Fruit fly (Drosophila melanogaster) whole organism, embryonic: ENCODE data around the gene Spt3.

Source experiments
- Adf1 ChIP-seq: fragments of 200-800 bp; sonication (Bioruptor generic); IDR thresholded peaks from 2 replicates; pipeline ENCODE4 v1.3.6; 2022; ENCODE audit warnings: missing biosample characterization, missing genetic modification characterization
- Aef1 ChIP-seq: fragments of 200-800 bp; sonication (Bioruptor generic); IDR thresholded peaks from 3 replicates; pipeline ENCODE4 v1.3.6; 2022; ENCODE audit warnings: missing biosample characterization, missing genetic modification characterization
- CG10543 ChIP-seq: fragments of 200-800 bp; sonication (Bioruptor generic); optimal IDR thresholded peaks from 3 replicates; lab custom pipeline; 2017; ENCODE audit warnings: missing biosample characterization, mild to moderate bottlenecking, missing genetic modification characterization, moderate library complexity
- CG11085 ChIP-seq: fragments of 200-800 bp; sonication (Bioruptor generic); IDR thresholded peaks from 2 replicates; pipeline ENCODE4 v1.3.6; 2022; ENCODE audit warnings: missing biosample characterization, missing genetic modification characterization
- CG11093 ChIP-seq: fragments of 200-800 bp; sonication (Bioruptor generic); IDR thresholded peaks from 3 replicates; pipeline ENCODE4 v1.3.6; 2022; ENCODE audit warnings: missing biosample characterization, missing genetic modification characterization
- CG11398 ChIP-seq: fragments of 200-800 bp; sonication (Bioruptor generic); optimal IDR thresholded peaks from 2 replicates; lab custom pipeline; 2016; ENCODE audit warnings: missing biosample characterization, missing genetic modification characterization
- CG12659 ChIP-seq: fragments of 200-800 bp; sonication (Bioruptor generic); optimal IDR thresholded peaks from 3 replicates; lab custom pipeline; 2017; ENCODE audit warnings: mild to moderate bottlenecking, missing biosample characterization, missing genetic modification reagents, missing genetic modification characterization
- CG13287 ChIP-seq: fragments of 200-800 bp; sonication (Bioruptor generic); IDR thresholded peaks from 2 replicates; pipeline ENCODE4 v1.3.6; 2022; ENCODE audit warnings: missing biosample characterization, missing genetic modification characterization; ENCODE audit not compliant: partially characterized antibody
- CG13424 ChIP-seq: fragments of 200-800 bp; sonication (Bioruptor generic); optimal IDR thresholded peaks from 2 replicates; lab custom pipeline; 2019; ENCODE audit warnings: missing biosample characterization, mild to moderate bottlenecking, missing genetic modification characterization, moderate library complexity
- CG13775 ChIP-seq: fragments of 200-800 bp; sonication (Bioruptor generic); optimal IDR thresholded peaks from 3 replicates; lab custom pipeline; 2017; ENCODE audit warnings: missing biosample characterization, mild to moderate bottlenecking, missing genetic modification characterization
- CG14050 ChIP-seq: fragments of 200-800 bp; sonication (Bioruptor generic); IDR thresholded peaks from 3 replicates; pipeline ENCODE4 v1.3.6; 2022; ENCODE audit warnings: missing biosample characterization, missing genetic modification characterization
- CG1647 ChIP-seq: fragments of 200-800 bp; sonication (Bioruptor generic); optimal IDR thresholded peaks from 3 replicates; lab custom pipeline; 2016; ENCODE audit warnings: missing biosample characterization, missing genetic modification characterization
- CG16815 ChIP-seq: fragments of 200-800 bp; sonication (Bioruptor generic); optimal IDR thresholded peaks from 3 replicates; lab custom pipeline; 2017; ENCODE audit warnings: missing biosample characterization, mild to moderate bottlenecking, missing genetic modification characterization
- CG17612 ChIP-seq: fragments of 200-800 bp; sonication (Bioruptor generic); IDR thresholded peaks from 2 replicates; pipeline ENCODE4 v1.3.6; 2022; ENCODE audit warnings: missing biosample characterization, missing genetic modification characterization
- CG17802 ChIP-seq: fragments of 200-800 bp; sonication (Bioruptor generic); optimal IDR thresholded peaks from 2 replicates; lab custom pipeline; 2018; ENCODE audit warnings: missing biosample characterization, mild to moderate bottlenecking, missing genetic modification characterization, moderate library complexity
- CG18764 ChIP-seq: fragments of 200-800 bp; sonication (Bioruptor generic); optimal IDR thresholded peaks from 3 replicates; lab custom pipeline; 2016; ENCODE audit warnings: missing biosample characterization, missing genetic modification characterization
- CG2712 ChIP-seq: fragments of 200-800 bp; optimal IDR thresholded peaks from 3 replicates; lab custom pipeline; 2019; ENCODE audit warnings: missing biosample characterization, mild to moderate bottlenecking, missing genetic modification characterization, moderate library complexity
- CG31388 ChIP-seq: fragments of 200-800 bp; sonication (Bioruptor generic); optimal IDR thresholded peaks from 2 replicates; lab custom pipeline; 2016; ENCODE audit warnings: missing biosample characterization, missing genetic modification characterization
- CG3163 ChIP-seq: fragments of 200-800 bp; sonication (Bioruptor generic); optimal IDR thresholded peaks from 3 replicates; lab custom pipeline; 2016; ENCODE audit warnings: missing biosample characterization, missing genetic modification characterization
- CG34224 ChIP-seq: fragments of 200-800 bp; sonication (Bioruptor generic); IDR thresholded peaks from 3 replicates; pipeline ENCODE4 v1.3.6; 2022; ENCODE audit warnings: missing biosample characterization, missing genetic modification characterization; ENCODE audit not compliant: partially characterized antibody
- CG5245 ChIP-seq: fragments of 200-800 bp; sonication (Bioruptor generic); optimal IDR thresholded peaks from 3 replicates; lab custom pipeline; 2016; ENCODE audit warnings: missing biosample characterization, missing genetic modification characterization
- CG6689 ChIP-seq: fragments of 200-800 bp; sonication (Bioruptor generic); IDR thresholded peaks from 2 replicates; pipeline ENCODE4 v1.3.6; 2022; ENCODE audit warnings: missing biosample characterization, missing genetic modification characterization
- CG6791 ChIP-seq: fragments of 200-800 bp; sonication (Bioruptor generic); IDR thresholded peaks from 3 replicates; pipeline ENCODE4 v1.3.6; 2022; ENCODE audit warnings: missing biosample characterization, missing genetic modification characterization; ENCODE audit not compliant: partially characterized antibody
- CG7928 ChIP-seq: fragments of 200-800 bp; sonication (Bioruptor generic); optimal IDR thresholded peaks from 2 replicates; lab custom pipeline; 2017; ENCODE audit warnings: missing biosample characterization, mild to moderate bottlenecking, missing genetic modification characterization
- CG8290 ChIP-seq, 3 experiments: fragments of 200-800 bp; sonication (Bioruptor generic); optimal IDR thresholded peaks; 2 replicates each; lab custom pipeline; 2016 to 2019; ENCODE audit warnings: missing biosample characterization in 3 of 3, missing genetic modification characterization in 3 of 3, mild to moderate bottlenecking in 2 of 3, moderate library complexity in 1 of 3
- Dref ChIP-seq: fragments of 200-800 bp; sonication (Bioruptor generic); IDR thresholded peaks from 2 replicates; pipeline ENCODE4 v1.3.6; 2022; ENCODE audit warnings: missing biosample characterization, missing genetic modification characterization
- Fer2 ChIP-seq: fragments of 200-800 bp; sonication (Bioruptor generic); optimal IDR thresholded peaks from 2 replicates; lab custom pipeline; 2018; ENCODE audit warnings: missing biosample characterization, mild to moderate bottlenecking, missing genetic modification characterization, moderate library complexity
- Hr3 ChIP-seq: fragments of 200-800 bp; sonication (Bioruptor generic); optimal IDR thresholded peaks from 3 replicates; lab custom pipeline; 2016; ENCODE audit warnings: missing biosample characterization, missing genetic modification characterization
- Nf-YB ChIP-seq: fragments of 200-800 bp; sonication (Bioruptor generic); optimal IDR thresholded peaks from 3 replicates; lab custom pipeline; 2019; ENCODE audit warnings: missing biosample characterization, mild to moderate bottlenecking, missing genetic modification characterization, moderate library complexity
- Scr ChIP-seq: fragments of 200-800 bp; sonication (Bioruptor generic); IDR thresholded peaks from 2 replicates; pipeline ENCODE4 v1.3.6; 2022; ENCODE audit warnings: missing biosample characterization, missing genetic modification characterization; ENCODE audit not compliant: partially characterized antibody
- Stat92E ChIP-seq, 3 experiments: fragments of >200 bp in 2 of 3; fragments of 200-800 bp in 1 of 3; sonication (Bioruptor generic) in 1 of 3; optimal IDR thresholded peaks; 2 replicates each; lab custom pipeline; 2017 to 2019; ENCODE audit warnings: missing biosample characterization in 3 of 3, missing genetic modification characterization in 3 of 3, mild to moderate bottlenecking in 1 of 3, moderate library complexity in 1 of 3
- abd-A ChIP-seq: fragments of 200-800 bp; sonication (Bioruptor generic); optimal IDR thresholded peaks from 3 replicates; lab custom pipeline; 2019; ENCODE audit warnings: missing biosample characterization, mild to moderate bottlenecking, missing genetic modification characterization, moderate library complexity
- bigmax ChIP-seq: fragments of 200-800 bp; sonication (Bioruptor generic); optimal IDR thresholded peaks from 2 replicates; lab custom pipeline; 2018; ENCODE audit warnings: missing biosample characterization, mild to moderate bottlenecking, missing genetic modification characterization
- chinmo ChIP-seq: fragments of 200-800 bp; sonication (Bioruptor generic); IDR thresholded peaks from 4 replicates; pipeline ENCODE4 v1.3.6; 2022; ENCODE audit warnings: missing biosample characterization, missing genetic modification characterization; ENCODE audit not compliant: partially characterized antibody
- chn ChIP-seq: fragments of 200-800 bp; sonication (Bioruptor generic); optimal IDR thresholded peaks from 2 replicates; lab custom pipeline; 2016; ENCODE audit warnings: missing biosample characterization, missing genetic modification characterization
- crp ChIP-seq, 2 experiments: fragments of 200-800 bp; sonication (Bioruptor generic); optimal IDR thresholded peaks; 2 replicates in 1 of 2; 3 replicates in 1 of 2; lab custom pipeline; 2017; ENCODE audit warnings: missing biosample characterization in 2 of 2, missing genetic modification characterization in 2 of 2, mild to moderate bottlenecking in 1 of 2, moderate library complexity in 1 of 2
- gcm ChIP-seq: fragments of 200-800 bp; sonication (Bioruptor generic); optimal IDR thresholded peaks from 2 replicates; lab custom pipeline; 2019; ENCODE audit warnings: missing biosample characterization, mild to moderate bottlenecking, missing genetic modification characterization, moderate library complexity
- gfzf ChIP-seq: fragments of 200-800 bp; sonication (Bioruptor generic); optimal IDR thresholded peaks from 2 replicates; lab custom pipeline; 2016; ENCODE audit warnings: missing biosample characterization, mild to moderate bottlenecking, missing genetic modification characterization, moderate library complexity
- gro ChIP-seq: fragments of 200-800 bp; sonication (Bioruptor generic); optimal IDR thresholded peaks from 2 replicates; lab custom pipeline; 2016; ENCODE audit warnings: missing biosample characterization, missing genetic modification characterization
- insv ChIP-seq, 2 experiments: fragments of 200-800 bp; sonication (Bioruptor generic); optimal IDR thresholded peaks; 3 replicates each; lab custom pipeline; 2016 to 2018; ENCODE audit warnings: missing biosample characterization in 2 of 2, missing genetic modification characterization in 2 of 2
- lab ChIP-seq: fragments of 200-800 bp; sonication (Bioruptor generic); optimal IDR thresholded peaks from 3 replicates; lab custom pipeline; 2017; ENCODE audit warnings: missing biosample characterization, missing genetic modification characterization, mild to moderate bottlenecking, moderate library complexity, missing genetic modification reagents
- lmd ChIP-seq: fragments of 200-800 bp; sonication (Bioruptor generic); IDR thresholded peaks from 2 replicates; pipeline ENCODE4 v1.3.6; 2022; ENCODE audit warnings: missing biosample characterization, missing genetic modification characterization
- slp2 ChIP-seq: fragments of 200-800 bp; sonication (Bioruptor generic); optimal IDR thresholded peaks from 2 replicates; lab custom pipeline; 2016; ENCODE audit warnings: missing biosample characterization, missing genetic modification characterization
- so ChIP-seq: fragments of 200-800 bp; sonication (Bioruptor generic); IDR thresholded peaks from 3 replicates; pipeline ENCODE4 v1.3.6; 2022; ENCODE audit warnings: missing biosample characterization, missing genetic modification characterization
- tll ChIP-seq, 2 experiments: fragments of 200-800 bp in 1 of 2; fragments of >200 bp in 1 of 2; sonication (Bioruptor generic) in 1 of 2; optimal IDR thresholded peaks; 2 replicates each; lab custom pipeline; 2017 to 2019; ENCODE audit warnings: missing biosample characterization in 2 of 2, missing genetic modification characterization in 2 of 2, mild to moderate bottlenecking in 1 of 2, moderate library complexity in 1 of 2
- trem ChIP-seq: fragments of 200-800 bp; optimal IDR thresholded peaks from 3 replicates; lab custom pipeline; 2019; ENCODE audit warnings: missing biosample characterization, mild to moderate bottlenecking, missing genetic modification characterization, moderate library complexity
- twi ChIP-seq: fragments of 200-800 bp; optimal IDR thresholded peaks from 2 replicates; lab custom pipeline; 2019; ENCODE audit warnings: missing biosample characterization, mild to moderate bottlenecking, missing genetic modification characterization, moderate library complexity
- wor ChIP-seq: fragments of 200-800 bp; sonication (Bioruptor generic); IDR thresholded peaks from 2 replicates; pipeline ENCODE4 v1.3.6; 2022; ENCODE audit warnings: missing biosample characterization, missing genetic modification characterization

Spt3 gene

dm6 chr3R:12010202-12010824 lies 6.6 kb upstream of the Spt3 start, which contains the start of the genes KLHL18 and GCC185 (continued):
- peak; percentile 68 for TF ChIP-seq CG12659
- peak; percentile 80 for TF ChIP-seq CG16815 (GFP tag; lab: Kevin White, UChicago)
- TF ChIP-seq CG11093: peak; percentile 66; the same call in 2 of the 3 replicates
- TF ChIP-seq chinmo (GFP tag; lab: Robert Waterston, UW): 0 out of 4 replicates have a peak, but pooled peaks have one; percentile 44
- TF ChIP-seq CG13287: peak; percentile 78
- TF ChIP-seq so (GFP tag; lab: Robert Waterston, UW): no peak
- peak; percentile 97 to 98 for TF ChIP-seq crp (GFP tag; optimal IDR thresholded peaks at IDR 0.05; lab: Kevin White, UChicago)
- peak; percentile 85 for TF ChIP-seq CG2712 (tag; lab: Kevin White, UChicago)
- TF ChIP-seq wor: no peak
- TF ChIP-seq Stat92E (GFP tag; optimal IDR thresholded peaks at IDR 0.05; lab: Kevin White, UChicago): no peak
- peak; percentile 38 for TF ChIP-seq CG31388
- peak; percentile 69 for TF ChIP-seq CG18764 (GFP tag; lab: Kevin White, UChicago)
- TF ChIP-seq CG34224 (GFP tag; lab: Robert Waterston, UW): peak; percentile 62; the same call in 1 of the 3 replicates
- peak; percentile 74 for TF ChIP-seq CG6791 (GFP tag; lab: Robert Waterston, UW)
- TF ChIP-seq CG6689 (GFP tag; lab: Robert Waterston, UW): peak; percentile 100
- peak; percentile 27 for TF ChIP-seq CG17802 (tag; lab: Kevin White, UChicago)
- peak; percentile 68 for TF ChIP-seq CG11085
- TF ChIP-seq CG3163 (GFP tag; lab: Kevin White, UChicago): no peak
- peak; percentile 67 for TF ChIP-seq CG8290 (GFP tag; optimal IDR thresholded peaks at IDR 0.05; lab: Kevin White, UChicago)
- no peak for TF ChIP-seq CG8290 (tag; optimal IDR thresholded peaks at IDR 0.05; lab: Kevin White, UChicago)
- no peak for TF ChIP-seq CG17612 (GFP tag; lab: Robert Waterston, UW)
- peak; percentile 69 for TF ChIP-seq Fer2
- TF ChIP-seq abd-A (tag; lab: Kevin White, UChicago): no peak
- peak; percentile 31 for TF ChIP-seq gfzf (GFP tag; lab: Kevin White, UChicago)
- TF ChIP-seq CG10543 (GFP tag; lab: Kevin White, UChicago): peak; percentile 75
- TF ChIP-seq CG13775 (GFP tag; lab: Kevin White, UChicago): peak; percentile 81
- TF ChIP-seq gro (GFP tag; lab: Kevin White, UChicago): peak; percentile 64
- peak in 1 of 2 experiments; percentile 85 for TF ChIP-seq insv (GFP tag; optimal IDR thresholded peaks at IDR 0.05; lab: Kevin White, UChicago)
- peak; percentile 51 for TF ChIP-seq CG5245 (GFP tag; lab: Kevin White, UChicago)
- peak; percentile 35; the same call in 1 of the 2 replicates for TF ChIP-seq Adf1 (GFP tag; lab: Robert Waterston, UW)
- TF ChIP-seq tll (GFP tag; optimal IDR thresholded peaks at IDR 0.05; lab: Kevin White, UChicago): peak; percentile 26 to 97
- peak; percentile 3 for TF ChIP-seq slp2
- peak; percentile 73 for TF ChIP-seq CG13424 (tag; lab: Kevin White, UChicago)
- TF ChIP-seq Aef1 (GFP tag; lab: Robert Waterston, UW): peak; percentile 82
- peak; percentile 22 for TF ChIP-seq CG7928 (GFP tag; lab: Kevin White, UChicago)
- TF ChIP-seq gcm (GFP tag; lab: Kevin White, UChicago): peak; percentile 16
- peak; percentile 83 for TF ChIP-seq trem (tag; lab: Kevin White, UChicago)
- peak; percentile 69 for TF ChIP-seq lab (GFP tag; lab: Kevin White, UChicago)
- peak; percentile 86 for TF ChIP-seq lmd (GFP tag; lab: Robert Waterston, UW)
- peak; percentile 58 for TF ChIP-seq chn (GFP tag; lab: Kevin White, UChicago)
- peak; percentile 66 for TF ChIP-seq Dref (GFP tag; lab: Robert Waterston, UW)
- peak; percentile 89 for TF ChIP-seq Scr (GFP tag; lab: Robert Waterston, UW)
- peak; percentile 91 for TF ChIP-seq Hr3
- TF ChIP-seq bigmax (GFP tag; lab: Kevin White, UChicago): no peak
- TF ChIP-seq Nf-YB: peak; percentile 44
- TF ChIP-seq CG11398: no peak
- no peak for TF ChIP-seq CG14050 (GFP tag; lab: Robert Waterston, UW)
- TF ChIP-seq CG1647 (GFP tag; lab: Kevin White, UChicago): peak; percentile 66
- TF ChIP-seq twi (tag; lab: Kevin White, UChicago): peak; percentile 69
